Fruit fly (Drosophila melanogaster) Kc167 (cell line): Measurements from ENCODE around the gene cpo.

Source experiments
- Myc ChIP-seq: fragments of >200 bp; optimal IDR thresholded peaks from 2 replicates; lab custom pipeline; 2017; ENCODE audit warnings: missing external identifiers
- Sin3A ChIP-seq: fragments of >200 bp; optimal IDR thresholded peaks from 2 replicates; lab custom pipeline; 2018; ENCODE audit warnings: missing external identifiers
- h ChIP-seq: fragments of >200 bp; optimal IDR thresholded peaks from 3 replicates; lab custom pipeline; 2018; ENCODE audit warnings: missing external identifiers
- insv ChIP-seq: fragments of >200 bp; optimal IDR thresholded peaks from 3 replicates; lab custom pipeline; 2018; ENCODE audit warnings: missing external identifiers
- psq ChIP-seq: fragments of >200 bp; optimal IDR thresholded peaks from 2 replicates; lab custom pipeline; 2017; ENCODE audit warnings: missing external identifiers
- ttk ChIP-seq: sonication (Bioruptor generic); optimal IDR thresholded peaks from 2 replicates; lab custom pipeline; 2017; ENCODE audit warnings: missing external identifiers

DNA sequence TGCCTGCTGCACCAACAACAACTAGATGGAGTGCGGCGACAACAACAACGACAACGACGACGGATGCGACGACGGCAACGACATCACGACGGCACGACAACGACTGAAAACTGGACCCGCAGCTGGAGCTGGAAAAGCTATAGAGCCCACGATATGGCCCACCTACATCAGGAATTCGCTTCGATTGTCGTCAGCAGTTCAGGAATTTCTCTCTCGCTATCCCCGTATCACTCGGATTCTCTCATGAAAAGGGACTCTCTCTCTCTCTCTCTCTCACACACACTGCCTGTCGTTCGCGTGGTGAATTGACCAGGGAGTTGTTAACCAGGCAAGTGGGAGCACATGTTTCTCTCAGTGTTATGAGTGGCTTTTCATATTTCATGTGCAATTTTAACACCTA, 3.2 kb upstream of the cpo start, which contains the start of gene Rim:
- no peak for TF ChIP-seq Myc (lab: Kevin White, UChicago)
- TF ChIP-seq insv = no peak
- TF ChIP-seq h (lab: Kevin White, UChicago) = no peak
- no peak for TF ChIP-seq psq (lab: Kevin White, UChicago)
- TF ChIP-seq Sin3A (lab: Kevin White, UChicago) = no peak
- TF ChIP-seq ttk (lab: Kevin White, UChicago) = no peak
